Fruit fly (Drosophila melanogaster): ENCODE data around the gene CG15760.

Gene CG15760

dm6 chrX:13634254-13634999 lies 35.1 kb upstream of the CG15760 start (continued):
- TF ChIP-seq pfk (GFP tag; optimal IDR thresholded peaks at IDR 0.05) (peak; percentile 66), lov (optimal IDR thresholded peaks at IDR 0.05) (no peak), lov (GFP tag; IDR thresholded peaks at IDR 0.05) (no peak), CG3995 (GFP tag; optimal IDR thresholded peaks at IDR 0.05) (no peak), pho (GFP tag; optimal IDR thresholded peaks at IDR 0.05) (peak; percentile 65), CG4854 (GFP tag; optimal IDR thresholded peaks at IDR 0.05) (no peak), Mrtf (GFP tag; IDR thresholded peaks at IDR 0.05) (no peak), Hey (tag; optimal IDR thresholded peaks at IDR 0.05) (peak; percentile 59), slou (GFP tag; optimal IDR thresholded peaks at IDR 0.05) (peak; percentile 3), klu (GFP tag; IDR thresholded peaks at IDR 0.05) (peak; percentile 57; the same call in 1 of the 2 replicates), Elba2 (GFP tag; optimal IDR thresholded peaks at IDR 0.05) (no peak), sens-2 (GFP tag; IDR thresholded peaks at IDR 0.05) (no peak), CG12071 (GFP tag; optimal IDR thresholded peaks at IDR 0.05) (peak; percentile 66), CG17385 (GFP tag; optimal IDR thresholded peaks at IDR 0.05) (peak; percentile 32), zen2 (GFP tag; IDR thresholded peaks at IDR 0.05; ENCODE audit: partially characterized antibody) (no peak)

dm6 chrX:13635000-13635368 lies 34.5 kb upstream of the CG15760 start:
- TF ChIP-seq CG10366 (GFP tag; IDR thresholded peaks at IDR 0.05) (no peak), CG7987 (GFP tag; optimal IDR thresholded peaks at IDR 0.05) (peak; percentile 57), schlank (tag; optimal IDR thresholded peaks at IDR 0.05) (no peak), CG10462 (GFP tag; optimal IDR thresholded peaks at IDR 0.05) (no peak), cwo (GFP tag; optimal IDR thresholded peaks at IDR 0.05) (peak; percentile 87), Hr51 (GFP tag; optimal IDR thresholded peaks at IDR 0.05) (no peak), sd (tag; optimal IDR thresholded peaks at IDR 0.05) (no peak), Eip74EF (GFP tag; optimal IDR thresholded peaks at IDR 0.05) (no peak), CG18619 (GFP tag; optimal IDR thresholded peaks at IDR 0.05) (no peak), ci (GFP tag; IDR thresholded peaks at IDR 0.05) (no peak), CG4707 (GFP tag; optimal IDR thresholded peaks at IDR 0.05) (no peak), E2f2 (GFP tag; IDR thresholded peaks at IDR 0.05) (no peak), corto (GFP tag; optimal IDR thresholded peaks at IDR 0.05) (peak; percentile 5), CG6683 (GFP tag; optimal IDR thresholded peaks at IDR 0.05) (no peak), slou (GFP tag; optimal IDR thresholded peaks at IDR 0.05) (no peak), H2.0 (GFP tag; IDR thresholded peaks at IDR 0.05) (no peak), CG4820 (GFP tag; optimal IDR thresholded peaks at IDR 0.05) (no peak), tio (GFP tag; optimal IDR thresholded peaks at IDR 0.05) (no peak), mld (GFP tag; IDR thresholded peaks at IDR 0.05; ENCODE audit: partially characterized antibody) (no peak), nau (GFP tag; optimal IDR thresholded peaks at IDR 0.05) (no peak), CG3407 (GFP tag; optimal IDR thresholded peaks at IDR 0.05) (no peak), gro (GFP tag; optimal IDR thresholded peaks at IDR 0.05) (no peak)

dm6 chrX:13636810-13637209 lies 32.7 kb upstream of the CG15760 start:
- no peak for TF ChIP-seq bigmax (GFP tag; optimal IDR thresholded peaks at IDR 0.05)
- no peak for TF ChIP-seq CG12155 (GFP tag; optimal IDR thresholded peaks at IDR 0.05)
- TF ChIP-seq lmd (GFP tag; IDR thresholded peaks at IDR 0.05): no peak
- peak; percentile 44 for TF ChIP-seq cwo (GFP tag; optimal IDR thresholded peaks at IDR 0.05)
- TF ChIP-seq CG8388 (GFP tag; optimal IDR thresholded peaks at IDR 0.05): no peak
- TF ChIP-seq BEAF-32 (GFP tag; optimal IDR thresholded peaks at IDR 0.05): no peak
- no peak for TF ChIP-seq tap (tag; optimal IDR thresholded peaks at IDR 0.05)
- no peak for TF ChIP-seq seq (GFP tag; IDR thresholded peaks at IDR 0.05)
- TF ChIP-seq exex (tag; optimal IDR thresholded peaks at IDR 0.05): peak; percentile 87
- no peak for TF ChIP-seq CG30403 (GFP tag; optimal IDR thresholded peaks at IDR 0.05)
- peak; percentile 73 for TF ChIP-seq CG34376 (GFP tag; optimal IDR thresholded peaks at IDR 0.05)
- TF ChIP-seq CG12769 (tag; optimal IDR thresholded peaks at IDR 0.05): no peak
- TF ChIP-seq ap (GFP tag; IDR thresholded peaks at IDR 0.05): no peak
- no peak for TF ChIP-seq MTF-1 (GFP tag; optimal IDR thresholded peaks at IDR 0.05; ENCODE audit: borderline replicate concordance)
